Fruit fly (Drosophila melanogaster) whole organism, embryonic: ENCODE data around the gene CG43175.

Experiments
- CG11085 ChIP-seq: fragments of 200-800 bp; sonication (Bioruptor generic); IDR thresholded peaks from 2 replicates; pipeline ENCODE4 v1.3.6; 2022; ENCODE audit warnings: missing biosample characterization, missing genetic modification characterization
- CG11695 ChIP-seq: fragments of 200-800 bp; sonication (Bioruptor generic); IDR thresholded peaks from 3 replicates; pipeline ENCODE4 v1.3.6; 2022; ENCODE audit warnings: missing biosample characterization, missing genetic modification characterization
- CG14014 ChIP-seq: fragments of 200-800 bp; sonication (Bioruptor generic); IDR thresholded peaks from 2 replicates; pipeline ENCODE4 v1.3.6; 2022; ENCODE audit warnings: missing biosample characterization, missing genetic modification characterization
- CG14050 ChIP-seq: fragments of 200-800 bp; sonication (Bioruptor generic); IDR thresholded peaks from 3 replicates; pipeline ENCODE4 v1.3.6; 2022; ENCODE audit warnings: missing biosample characterization, missing genetic modification characterization
- CG15011 ChIP-seq: fragments of 200-800 bp; sonication (Bioruptor generic); optimal IDR thresholded peaks from 3 replicates; lab custom pipeline; 2018; ENCODE audit warnings: missing biosample characterization, mild to moderate bottlenecking, missing genetic modification characterization
- CG15696 ChIP-seq: fragments of 200-800 bp; sonication (Bioruptor generic); optimal IDR thresholded peaks from 2 replicates; lab custom pipeline; 2019; ENCODE audit warnings: missing biosample characterization, mild to moderate bottlenecking, missing genetic modification characterization, moderate library complexity
- CG17802 ChIP-seq: fragments of 200-800 bp; sonication (Bioruptor generic); optimal IDR thresholded peaks from 2 replicates; lab custom pipeline; 2018; ENCODE audit warnings: missing biosample characterization, mild to moderate bottlenecking, missing genetic modification characterization, moderate library complexity
- CG2129 ChIP-seq: fragments of 200-800 bp; sonication (Bioruptor generic); IDR thresholded peaks from 2 replicates; pipeline ENCODE4 v1.3.6; 2022; ENCODE audit warnings: missing biosample characterization, missing genetic modification characterization; ENCODE audit not compliant: partially characterized antibody
- CG2199 ChIP-seq: fragments of 200-800 bp; sonication (Bioruptor generic); IDR thresholded peaks from 3 replicates; pipeline ENCODE4 v1.3.6; 2022; ENCODE audit warnings: missing biosample characterization, missing genetic modification characterization
- CG30431 ChIP-seq: fragments of 200-800 bp; sonication (Bioruptor generic); optimal IDR thresholded peaks from 2 replicates; lab custom pipeline; 2017; ENCODE audit warnings: missing biosample characterization, missing genetic modification characterization
- CG33213 ChIP-seq: fragments of 200-800 bp; sonication (Bioruptor generic); optimal IDR thresholded peaks from 3 replicates; lab custom pipeline; 2016; ENCODE audit warnings: missing biosample characterization, missing genetic modification characterization
- CG3995 ChIP-seq: fragments of 200-800 bp; sonication (Bioruptor generic); optimal IDR thresholded peaks from 3 replicates; lab custom pipeline; 2016; ENCODE audit warnings: missing biosample characterization, missing genetic modification characterization
- CG5180 ChIP-seq: fragments of 200-800 bp; sonication (Bioruptor generic); optimal IDR thresholded peaks from 3 replicates; lab custom pipeline; 2017; ENCODE audit warnings: missing biosample characterization, missing genetic modification characterization, mild to moderate bottlenecking, moderate library complexity, missing genetic modification reagents
- CG7928 ChIP-seq: fragments of 200-800 bp; sonication (Bioruptor generic); optimal IDR thresholded peaks from 2 replicates; lab custom pipeline; 2017; ENCODE audit warnings: missing biosample characterization, mild to moderate bottlenecking, missing genetic modification characterization
- Dfd ChIP-seq, 2 experiments: fragments of >200 bp; optimal IDR thresholded peaks; 2 replicates each; lab custom pipeline; 2017; ENCODE audit warnings: missing biosample characterization in 2 of 2, missing genetic modification characterization in 2 of 2
- Ets65A ChIP-seq: fragments of 200-800 bp; sonication (Bioruptor generic); peaks from one replicate; lab custom pipeline; 2016; ENCODE audit warnings: missing biosample characterization, missing genetic modification characterization
- Ets97D ChIP-seq: fragments of 200-800 bp; sonication (Bioruptor generic); optimal IDR thresholded peaks from 3 replicates; lab custom pipeline; 2016; ENCODE audit warnings: missing biosample characterization, missing genetic modification characterization
- Fer1 ChIP-seq: fragments of 200-800 bp; sonication (Bioruptor generic); optimal IDR thresholded peaks from 2 replicates; lab custom pipeline; 2017; ENCODE audit warnings: missing biosample characterization, mild to moderate bottlenecking, missing genetic modification characterization
- Fer3 ChIP-seq: fragments of 200-800 bp; sonication (Bioruptor generic); optimal IDR thresholded peaks from 2 replicates; lab custom pipeline; 2018; ENCODE audit warnings: missing biosample characterization, mild to moderate bottlenecking, missing genetic modification characterization, moderate library complexity
- Gug ChIP-seq: fragments of 200-800 bp; sonication (Bioruptor generic); IDR thresholded peaks from 4 replicates; pipeline ENCODE4 v1.3.6; 2022; ENCODE audit warnings: missing biosample characterization, missing genetic modification characterization
- Hr3 ChIP-seq: fragments of 200-800 bp; sonication (Bioruptor generic); optimal IDR thresholded peaks from 3 replicates; lab custom pipeline; 2016; ENCODE audit warnings: missing biosample characterization, missing genetic modification characterization
- MBD-R2 ChIP-seq: fragments of 200-800 bp; sonication (Bioruptor generic); IDR thresholded peaks from 2 replicates; pipeline ENCODE4 v1.3.6; 2022; ENCODE audit warnings: missing biosample characterization, missing genetic modification characterization
- Med ChIP-seq: fragments of 200-800 bp; sonication (Bioruptor generic); peaks from one replicate; lab custom pipeline; 2016; ENCODE audit warnings: missing biosample characterization, missing genetic modification characterization, mild to moderate bottlenecking, inconsistent platforms, moderate library complexity
- Mrtf ChIP-seq: fragments of 200-800 bp; sonication (Bioruptor generic); IDR thresholded peaks from 3 replicates; pipeline ENCODE4 v1.3.6; 2022; ENCODE audit warnings: missing biosample characterization, missing genetic modification characterization
- Myb ChIP-seq: fragments of 200-800 bp; sonication (Bioruptor generic); optimal IDR thresholded peaks from 2 replicates; lab custom pipeline; 2016; ENCODE audit warnings: missing biosample characterization, missing genetic modification characterization
- Ravus ChIP-seq: fragments of 200-800 bp; sonication (Bioruptor generic); IDR thresholded peaks from 2 replicates; pipeline ENCODE4 v1.3.6; 2022; ENCODE audit warnings: missing biosample characterization, missing genetic modification characterization
- Six4 ChIP-seq: fragments of 200-800 bp; sonication (Bioruptor generic); optimal IDR thresholded peaks from 2 replicates; lab custom pipeline; 2016; ENCODE audit warnings: missing biosample characterization, missing genetic modification characterization
- Ssrp ChIP-seq: fragments of 200-800 bp; sonication (Bioruptor generic); optimal IDR thresholded peaks from 2 replicates; lab custom pipeline; 2018; ENCODE audit warnings: missing biosample characterization, mild to moderate bottlenecking, missing genetic modification characterization, moderate library complexity
- ac ChIP-seq: fragments of 200-800 bp; sonication (Bioruptor generic); optimal IDR thresholded peaks from 3 replicates; lab custom pipeline; 2017; ENCODE audit warnings: missing biosample characterization, mild to moderate bottlenecking, missing genetic modification characterization
- corto ChIP-seq: fragments of 200-800 bp; sonication (Bioruptor generic); optimal IDR thresholded peaks from 2 replicates; lab custom pipeline; 2016; ENCODE audit warnings: missing biosample characterization, mild to moderate bottlenecking, missing genetic modification characterization, moderate library complexity
- dm ChIP-seq: fragments of 200-800 bp; sonication (Bioruptor generic); optimal IDR thresholded peaks from 3 replicates; lab custom pipeline; 2016; ENCODE audit warnings: missing biosample characterization, missing genetic modification characterization
- dysf ChIP-seq: fragments of 200-800 bp; sonication (Bioruptor generic); IDR thresholded peaks from 3 replicates; pipeline ENCODE4 v1.3.6; 2022; ENCODE audit warnings: missing biosample characterization, missing genetic modification characterization
- emc ChIP-seq: fragments of 200-800 bp; sonication (Bioruptor generic); optimal IDR thresholded peaks from 2 replicates; lab custom pipeline; 2016; ENCODE audit warnings: missing biosample characterization, missing genetic modification characterization
- fd102C ChIP-seq: fragments of 200-800 bp; sonication (Bioruptor generic); optimal IDR thresholded peaks from 2 replicates; lab custom pipeline; 2018; ENCODE audit warnings: missing biosample characterization, mild to moderate bottlenecking, missing genetic modification characterization, moderate library complexity
- fd3F ChIP-seq: fragments of 200-800 bp; sonication (Bioruptor generic); optimal IDR thresholded peaks from 2 replicates; lab custom pipeline; 2018; ENCODE audit warnings: missing biosample characterization, mild to moderate bottlenecking, missing genetic modification characterization, moderate library complexity
- fd64A ChIP-seq: fragments of 200-800 bp; sonication (Bioruptor generic); optimal IDR thresholded peaks from 3 replicates; lab custom pipeline; 2018; ENCODE audit warnings: missing biosample characterization, mild to moderate bottlenecking, missing genetic modification characterization
- ftz-f1 ChIP-seq: fragments of 200-800 bp; sonication (Bioruptor generic); optimal IDR thresholded peaks from 2 replicates; lab custom pipeline; 2016; ENCODE audit warnings: missing biosample characterization, missing genetic modification characterization
- grau ChIP-seq: fragments of 200-800 bp; optimal IDR thresholded peaks from 3 replicates; lab custom pipeline; 2019; ENCODE audit warnings: missing biosample characterization, mild to moderate bottlenecking, missing genetic modification characterization, moderate library complexity
- gro ChIP-seq: fragments of 200-800 bp; sonication (Bioruptor generic); optimal IDR thresholded peaks from 2 replicates; lab custom pipeline; 2016; ENCODE audit warnings: missing biosample characterization, missing genetic modification characterization
- inv ChIP-seq: fragments of 200-800 bp; sonication (Bioruptor generic); IDR thresholded peaks from 2 replicates; pipeline ENCODE4 v1.3.6; 2022; ENCODE audit warnings: missing biosample characterization, missing genetic modification characterization; ENCODE audit not compliant: partially characterized antibody
- jing ChIP-seq: fragments of 200-800 bp; sonication (Bioruptor generic); optimal IDR thresholded peaks from 2 replicates; lab custom pipeline; 2018; ENCODE audit warnings: missing biosample characterization, mild to moderate bottlenecking, missing genetic modification characterization
- kah ChIP-seq: fragments of 200-800 bp; sonication (Bioruptor generic); optimal IDR thresholded peaks from 2 replicates; lab custom pipeline; 2018; ENCODE audit warnings: missing biosample characterization, mild to moderate bottlenecking, missing genetic modification characterization
- knrl ChIP-seq: fragments of 200-800 bp; sonication (Bioruptor generic); IDR thresholded peaks from 3 replicates; pipeline ENCODE4 v1.3.6; 2022; ENCODE audit warnings: missing biosample characterization, missing genetic modification characterization; ENCODE audit not compliant: partially characterized antibody
- lov ChIP-seq, 2 experiments: fragments of 200-800 bp in 1 of 2; fragments of >200 bp in 1 of 2; sonication (Bioruptor generic) in 1 of 2; IDR thresholded peaks in 1 of 2; optimal IDR thresholded peaks in 1 of 2; 2 replicates in 1 of 2; 3 replicates in 1 of 2; pipeline versions ENCODE4 v1.3.6 to Lab custom; 2017 to 2022; ENCODE audit warnings: missing biosample characterization in 1 of 2, missing genetic modification characterization in 1 of 2
- luna ChIP-seq: fragments of 200-800 bp; sonication (Bioruptor generic); optimal IDR thresholded peaks from 2 replicates; lab custom pipeline; 2016; ENCODE audit warnings: missing biosample characterization, missing genetic modification characterization
- mld ChIP-seq: fragments of 200-800 bp; sonication (Bioruptor generic); IDR thresholded peaks from 3 replicates; pipeline ENCODE4 v1.3.6; 2022; ENCODE audit warnings: missing biosample characterization, missing genetic modification characterization; ENCODE audit not compliant: partially characterized antibody
- nom ChIP-seq: fragments of 200-800 bp; sonication (Bioruptor generic); optimal IDR thresholded peaks from 2 replicates; lab custom pipeline; 2017; ENCODE audit warnings: missing biosample characterization, missing genetic modification characterization, mild to moderate bottlenecking, moderate library complexity, missing genetic modification reagents
- pan ChIP-seq, 4 experiments: fragments of >200 bp in 3 of 4; fragments of 200-800 bp in 1 of 4; sonication (Bioruptor generic) in 1 of 4; optimal IDR thresholded peaks in 3 of 4; IDR thresholded peaks in 1 of 4; 2 replicates each; pipeline versions ENCODE4 v1.3.6 to Lab custom; 2017 to 2022; ENCODE audit warnings: missing biosample characterization in 2 of 4, missing genetic modification characterization in 2 of 4, mixed read lengths in 1 of 4
- pnt ChIP-seq: fragments of 200-800 bp; sonication (Bioruptor generic); optimal IDR thresholded peaks from 3 replicates; lab custom pipeline; 2016; ENCODE audit warnings: missing biosample characterization, missing genetic modification characterization
- pum ChIP-seq: fragments of 200-800 bp; sonication (Bioruptor generic); optimal IDR thresholded peaks from 2 replicates; lab custom pipeline; 2016; ENCODE audit warnings: missing biosample characterization, missing genetic modification characterization
- trem ChIP-seq: fragments of 200-800 bp; optimal IDR thresholded peaks from 3 replicates; lab custom pipeline; 2019; ENCODE audit warnings: missing biosample characterization, mild to moderate bottlenecking, missing genetic modification characterization, moderate library complexity

The CG43175 gene

DNA sequence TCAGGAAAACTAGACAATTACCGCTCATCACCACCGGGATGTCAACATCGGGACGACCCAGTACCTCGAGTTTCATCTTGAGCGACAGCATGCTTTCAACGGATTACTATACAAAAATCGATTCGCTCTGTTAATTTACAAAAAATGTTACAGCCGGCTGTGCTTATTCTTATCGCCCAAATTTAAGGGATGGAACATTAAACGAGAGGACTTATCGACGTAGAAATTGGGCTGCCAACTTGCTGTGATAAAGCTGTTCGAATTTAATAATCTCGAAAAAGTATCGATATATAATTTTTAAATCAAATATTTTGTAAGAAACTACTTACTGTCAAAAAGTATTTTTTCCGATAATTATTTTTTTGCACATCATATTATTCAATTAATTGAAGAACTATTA, 56.4 kb downstream of the CG43175 start, which contains the start of gene CG31249 (continued):
- TF ChIP-seq kah, result no peak
- no peak for TF ChIP-seq CG33213 (GFP tag; lab: Kevin White, UChicago)
- TF ChIP-seq knrl (GFP tag; lab: Robert Waterston, UW), result peak; percentile 53; the same call in 2 of the 3 replicates
- TF ChIP-seq jing (GFP tag; lab: Kevin White, UChicago), result no peak
- TF ChIP-seq CG15011 (GFP tag; lab: Kevin White, UChicago), result no peak
- TF ChIP-seq dysf (GFP tag; lab: Robert Waterston, UW), result no peak; the same call in 2 of the 3 replicates
- TF ChIP-seq fd102C (GFP tag; lab: Kevin White, UChicago), result no peak
- no peak for TF ChIP-seq CG3995 (GFP tag; lab: Kevin White, UChicago)
- no peak for TF ChIP-seq Hr3 (GFP tag; lab: Kevin White, UChicago)
- TF ChIP-seq luna (GFP tag; lab: Kevin White, UChicago), result no peak
- TF ChIP-seq Gug (GFP tag; lab: Robert Waterston, UW), result no peak
- no peak for TF ChIP-seq Mrtf (GFP tag; lab: Robert Waterston, UW)
- no peak for TF ChIP-seq CG14014 (GFP tag; lab: Robert Waterston, UW)
- no peak for TF ChIP-seq corto
- peak; percentile 98 for TF ChIP-seq trem (tag; lab: Kevin White, UChicago)
- TF ChIP-seq CG11085 (GFP tag; lab: Robert Waterston, UW), result no peak
- no peak for TF ChIP-seq CG2199 (GFP tag; lab: Robert Waterston, UW)
- no peak for TF ChIP-seq lov (optimal IDR thresholded peaks at IDR 0.05; lab: Kevin White, UChicago)
- TF ChIP-seq lov (GFP tag; IDR thresholded peaks at IDR 0.05; lab: Robert Waterston, UW), result no peak
- TF ChIP-seq Med (GFP tag; lab: Kevin White, UChicago), result peak; percentile 59
- no peak for TF ChIP-seq pan (optimal IDR thresholded peaks at IDR 0.05; lab: Kevin White, UChicago)
- TF ChIP-seq pan (GFP tag; optimal IDR thresholded peaks at IDR 0.05 in 1 of 2, IDR thresholded peaks at IDR 0.05 in 1 of 2), result no peak
- no peak for TF ChIP-seq Six4 (GFP tag; lab: Kevin White, UChicago)
- TF ChIP-seq fd3F (GFP tag; lab: Kevin White, UChicago), result no peak
- TF ChIP-seq Fer3 (tag; lab: Kevin White, UChicago), result no peak
- TF ChIP-seq inv (GFP tag; lab: Robert Waterston, UW), result peak; percentile 34; the same call in 1 of the 2 replicates
- peak; percentile 12 for TF ChIP-seq Myb
- TF ChIP-seq ftz-f1 (GFP tag; lab: Kevin White, UChicago), result no peak
- no peak for TF ChIP-seq CG30431
- no peak for TF ChIP-seq pnt (GFP tag; lab: Kevin White, UChicago)
- no peak for TF ChIP-seq pum (GFP tag; lab: Kevin White, UChicago)
- TF ChIP-seq Ssrp (tag; lab: Kevin White, UChicago), result no peak
- no peak for TF ChIP-seq grau (tag; lab: Kevin White, UChicago)
- no peak for TF ChIP-seq Dfd (GFP tag; optimal IDR thresholded peaks at IDR 0.05; lab: Kevin White, UChicago)
- TF ChIP-seq Fer1 (GFP tag; lab: Kevin White, UChicago), result no peak
- TF ChIP-seq gro (GFP tag; lab: Kevin White, UChicago), result no peak
- no peak for TF ChIP-seq CG15696 (tag; lab: Kevin White, UChicago)
- peak; percentile 90 for TF ChIP-seq CG7928 (GFP tag; lab: Kevin White, UChicago)
- no peak for TF ChIP-seq dm (GFP tag; lab: Kevin White, UChicago)
- TF ChIP-seq CG17802 (tag; lab: Kevin White, UChicago), result no peak
- no peak for TF ChIP-seq fd64A (GFP tag; lab: Kevin White, UChicago)
- TF ChIP-seq ac, result no peak
- TF ChIP-seq MBD-R2 (GFP tag; lab: Robert Waterston, UW), result peak; percentile 76
- no peak for TF ChIP-seq Ets65A (GFP tag; lab: Kevin White, UChicago)
- TF ChIP-seq mld (GFP tag; lab: Robert Waterston, UW), result no peak
- TF ChIP-seq Ets97D (GFP tag; lab: Kevin White, UChicago), result peak; percentile 9
- TF ChIP-seq CG11695 (GFP tag; lab: Robert Waterston, UW), result no peak
- no peak for TF ChIP-seq CG5180 (GFP tag; lab: Kevin White, UChicago)
- TF ChIP-seq CG14050 (GFP tag; lab: Robert Waterston, UW), result no peak
- TF ChIP-seq nom (GFP tag; lab: Kevin White, UChicago), result no peak
- TF ChIP-seq Ravus (GFP tag; lab: Robert Waterston, UW), result no peak
- no peak for TF ChIP-seq emc (GFP tag; lab: Kevin White, UChicago)
- TF ChIP-seq CG2129 (GFP tag; lab: Robert Waterston, UW), result peak; percentile 51
